Worm (Caenorhabditis elegans) whole organism, young adult: Measurements from ENCODE around the gene lmbr-1.

Source experiments
- F33H1.4 ChIP-seq: fragments of 200-800 bp; sonication (Bioruptor generic); IDR thresholded peaks from 2 replicates; pipeline ENCODE4 v1.3.6; 2022; ENCODE audit warnings: missing genetic modification reagents, missing genetic modification characterization, missing compliant biosample characterization
- F39B2.1 ChIP-seq: fragments of 200-800 bp; sonication (Bioruptor generic); IDR thresholded peaks from 2 replicates; pipeline ENCODE4 v1.3.6; 2022; ENCODE audit warnings: missing genetic modification reagents, missing genetic modification characterization, missing compliant biosample characterization
- F49E8.2 ChIP-seq: sonication (generic microtip); optimal IDR thresholded peaks from 3 replicates; lab custom pipeline; 2017; ENCODE audit warnings: missing genetic modification characterization, mild to moderate bottlenecking, missing compliant biosample characterization, antibody characterized with exemption, moderate library complexity; ENCODE audit not compliant: insufficient read depth
- dpl-1 ChIP-seq: fragments of 150-350 bp; optimal IDR thresholded peaks from 2 replicates; lab custom pipeline; 2014; ENCODE audit warnings: missing biosample characterization, missing genetic modification reagents, missing genetic modification characterization
- lsy-27 ChIP-seq: sonication (generic microtip); optimal IDR thresholded peaks from 2 replicates; lab custom pipeline; 2017; ENCODE audit warnings: missing genetic modification characterization, mild to moderate bottlenecking, missing compliant biosample characterization, antibody characterized with exemption, missing genotype, borderline replicate concordance; ENCODE audit not compliant: insufficient read depth
- unc-62 ChIP-seq: fragments of 150-350 bp; optimal IDR thresholded peaks from 2 replicates; lab custom pipeline; 2014; ENCODE audit warnings: missing biosample characterization, missing genetic modification reagents, missing genetic modification characterization

- TF ChIP-seq dpl-1 (no peak), F39B2.1 (GFP tag; lab: Robert Waterston, UW) (no peak), lsy-27 (tag; lab: Kevin White, UChicago) (no peak), F49E8.2 (tag; lab: Kevin White, UChicago) (no peak), F33H1.4 (GFP tag; lab: Robert Waterston, UW) (no peak), unc-62 (GFP tag; lab: Kevin White, UChicago) (no peak)
Measured at ce11 chrIII:8410747-8411146, 38.7 kb downstream of the lmbr-1 start.
